Worm (Caenorhabditis elegans) whole organism, L4/young adult: ENCODE measurements around the gene C36H8.1.

Source experiments
- W03F9.2 ChIP-seq: fragments of 150-350 bp; optimal IDR thresholded peaks from 2 replicates; lab custom pipeline; 2014; ENCODE audit warnings: missing biosample characterization, missing genetic modification characterization
- dao-5 ChIP-seq: sonication (generic microtip); optimal IDR thresholded peaks from 2 replicates; lab custom pipeline; 2016; ENCODE audit warnings: missing genotype, missing genetic modification characterization, moderate library complexity, missing compliant biosample characterization
- him-1 ChIP-seq: sonication (generic microtip); optimal IDR thresholded peaks from 2 replicates; lab custom pipeline; 2016; ENCODE audit warnings: missing genotype, missing genetic modification reagents, missing genetic modification characterization, missing compliant biosample characterization

Gene C36H8.1

DNA sequence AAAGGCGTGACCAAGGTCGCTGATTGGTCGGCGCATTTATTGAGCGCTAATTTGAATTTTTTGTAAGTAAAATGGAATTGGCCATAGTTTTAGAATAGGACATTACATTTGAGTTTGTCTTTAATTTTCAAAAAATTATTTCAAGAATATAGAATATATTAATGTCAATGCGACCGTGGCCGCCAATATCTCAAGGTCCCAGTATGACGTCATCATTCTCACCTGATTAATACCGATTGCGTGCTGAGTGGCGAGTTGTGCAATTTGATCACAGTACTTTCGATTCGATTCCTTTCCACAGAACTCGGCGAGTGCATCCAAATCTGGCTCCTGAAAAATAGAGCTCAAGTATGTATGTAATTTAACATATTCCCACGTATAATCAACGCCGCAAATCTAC lies 11.0 kb upstream of the C36H8.1 start:
- TF ChIP-seq W03F9.2 (no peak), dao-5 (tag; lab: Kevin White, UChicago) (no peak)

DNA sequence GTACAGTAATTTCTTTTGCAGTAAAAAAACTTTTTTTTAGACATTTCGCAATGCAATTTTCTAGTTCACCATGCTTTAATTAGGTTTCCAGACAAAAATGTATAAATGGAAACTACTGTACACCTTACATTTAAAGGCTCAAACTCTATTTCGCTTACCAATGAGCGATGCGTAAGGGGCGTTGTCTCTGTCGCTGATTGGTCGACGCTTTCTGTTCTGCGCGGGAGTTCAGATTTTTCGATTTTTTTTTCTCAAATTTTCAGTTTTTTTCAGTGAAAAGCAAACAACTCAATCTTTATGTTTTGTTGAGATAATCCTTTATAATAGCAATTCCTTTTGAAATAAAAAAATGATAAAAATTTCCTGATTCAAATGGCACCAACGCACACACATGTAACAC lies 9.6 kb upstream of the C36H8.1 start:
- TF ChIP-seq W03F9.2 (no peak), him-1 (tag; lab: Kevin White, UChicago) (no peak), dao-5 (tag; lab: Kevin White, UChicago) (no peak)

- TF ChIP-seq dao-5 (tag; lab: Kevin White, UChicago), result no peak
- no peak for TF ChIP-seq him-1 (tag; lab: Kevin White, UChicago)
- TF ChIP-seq W03F9.2, result no peak
These were observed 4.1 kb upstream of the C36H8.1 start for ce11 chrIV:12748760-12749159.

- TF ChIP-seq him-1 (tag; lab: Kevin White, UChicago), result no peak
- TF ChIP-seq dao-5 (tag; lab: Kevin White, UChicago), result no peak
- no peak for TF ChIP-seq W03F9.2
These were observed 1.7 kb upstream of the C36H8.1 start, which contains the start of gene inx-6 for ce11 chrIV:12746284-12746683. TSS of gene inx-6 (plus strand) at chrIV:12746584.

- TF ChIP-seq dao-5 (tag; lab: Kevin White, UChicago) (no peak), him-1 (tag; lab: Kevin White, UChicago) (no peak), W03F9.2 (no peak)
These were observed 933 bp downstream of the C36H8.1 start for ce11 chrIV:12743680-12744079.

- TF ChIP-seq W03F9.2 (no peak), dao-5 (tag; lab: Kevin White, UChicago) (no peak), him-1 (tag; lab: Kevin White, UChicago) (no peak)
These were observed 3.2 kb downstream of the C36H8.1 start, which contains the start of gene T23F6.5 for ce11 chrIV:12741438-12741837. TSS of gene T23F6.5 (minus strand) at chrIV:12741538.

DNA sequence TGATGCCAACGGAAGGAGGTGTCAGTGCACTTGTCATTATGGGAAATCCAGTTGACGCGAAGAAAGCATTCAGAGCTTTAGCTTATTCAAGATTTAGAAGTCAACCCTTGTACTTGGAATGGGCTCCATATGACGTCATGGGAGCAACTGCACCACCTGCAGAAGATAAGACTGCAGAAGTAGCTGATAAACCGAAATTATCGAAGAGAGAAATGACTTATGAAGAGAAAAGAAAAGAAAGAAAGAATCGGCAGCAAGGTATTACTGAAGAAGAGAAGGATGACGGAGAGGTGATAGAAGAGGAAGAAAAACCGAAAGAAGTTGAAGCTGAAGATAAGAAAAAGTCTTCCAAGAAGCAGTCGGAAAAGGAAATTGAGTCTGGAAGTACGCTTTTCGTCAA lies 16.5 kb downstream of the C36H8.1 start:
- no peak for TF ChIP-seq dao-5 (tag; lab: Kevin White, UChicago)
- no peak for TF ChIP-seq him-1 (tag; lab: Kevin White, UChicago)
- TF ChIP-seq W03F9.2, result no peak

ce11 chrIV:12725925-12726324 lies 18.7 kb downstream of the C36H8.1 start:
- TF ChIP-seq W03F9.2 (no peak), him-1 (tag; lab: Kevin White, UChicago) (no peak), dao-5 (tag; lab: Kevin White, UChicago) (no peak)

DNA sequence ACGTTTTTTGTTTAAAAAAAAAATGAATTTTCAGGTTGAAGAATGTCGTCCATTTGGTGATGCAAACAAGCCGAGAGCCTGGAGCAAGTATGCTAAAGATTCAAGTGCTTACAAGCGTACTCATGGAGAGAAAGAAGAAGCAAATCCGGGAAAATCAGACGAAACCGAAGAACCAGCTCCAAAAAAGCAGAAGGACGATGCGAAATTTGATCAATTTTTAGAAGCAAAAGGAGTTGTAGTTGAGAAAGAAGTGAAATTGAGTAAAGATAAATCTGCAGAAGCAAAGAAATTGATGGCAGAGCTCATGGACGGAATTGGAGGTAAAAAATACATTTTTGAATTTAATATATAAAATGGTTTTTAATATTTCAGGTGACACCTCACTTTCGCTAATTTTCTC lies 19.4 kb downstream of the C36H8.1 start:
- TF ChIP-seq W03F9.2 (no peak), him-1 (tag; lab: Kevin White, UChicago) (no peak), dao-5 (tag; lab: Kevin White, UChicago) (no peak)

DNA sequence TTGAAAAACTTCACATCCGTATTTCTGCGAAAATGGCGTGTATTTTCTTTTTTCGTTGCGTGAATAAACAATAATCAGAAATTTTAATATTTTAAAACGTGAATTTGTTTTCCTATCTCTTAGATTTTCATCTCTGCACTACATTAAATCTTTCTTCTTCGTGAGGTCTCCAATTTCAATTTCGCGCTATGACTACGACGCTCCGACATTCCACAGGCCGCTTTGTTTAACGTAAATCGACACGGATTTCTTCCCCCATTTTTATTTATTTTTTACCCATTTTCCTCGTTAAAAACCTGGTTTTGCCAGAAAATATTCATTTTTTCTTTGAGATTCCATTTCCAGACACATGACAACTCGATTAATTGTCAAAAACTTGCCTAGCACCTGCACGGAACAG lies 20.0 kb downstream of the C36H8.1 start, which contains the start of the genes T23F6.3 and rbd-1:
Gene T23F6.3, minus strand, starts transcription at position 120 of the 400 bp plus-strand sequence.
Gene rbd-1, plus strand, starts transcription at position 346 of the 400 bp plus-strand sequence.
- peak; percentile 91 for TF ChIP-seq W03F9.2
- TF ChIP-seq him-1 (tag; lab: Kevin White, UChicago), result no peak
- no peak for TF ChIP-seq dao-5 (tag; lab: Kevin White, UChicago)

- TF ChIP-seq W03F9.2, result no peak
These were observed 23.5 kb downstream of the C36H8.1 start, which contains the start of gene T23F6.2 for ce11 chrIV:12721106-12721505. TSS of gene T23F6.2 (plus strand) at chrIV:12721356.

- TF ChIP-seq W03F9.2 (no peak), him-1 (tag; lab: Kevin White, UChicago) (no peak), dao-5 (tag; lab: Kevin White, UChicago) (no peak)
These were observed 24.9 kb downstream of the C36H8.1 start, which contains the start of gene idpp-7 for ce11 chrIV:12719664-12720063. TSS of gene idpp-7 (plus strand) at chrIV:12719964.

- TF ChIP-seq him-1 (tag; lab: Kevin White, UChicago) (no peak), W03F9.2 (no peak), dao-5 (tag; lab: Kevin White, UChicago) (no peak)
These were observed 27.1 kb downstream of the C36H8.1 start, which contains the start of gene C27D8.1 for ce11 chrIV:12717531-12717930. TSS of gene C27D8.1 (plus strand) at chrIV:12717831.

- TF ChIP-seq him-1 (tag; lab: Kevin White, UChicago), result no peak
- no peak for TF ChIP-seq W03F9.2
These were observed 28.6 kb downstream of the C36H8.1 start for ce11 chrIV:12715947-12716382.

ce11 chrIV:12711644-12712043 lies 33.0 kb downstream of the C36H8.1 start, which contains the start of gene C27D8.3:
TSS of gene C27D8.3 (minus strand) at chrIV:12711744.
- no peak for TF ChIP-seq him-1 (tag; lab: Kevin White, UChicago)
- TF ChIP-seq W03F9.2, result no peak
